Worm (Caenorhabditis elegans) whole organism, L4 larva: ENCODE data around the gene EGAP4.1.

Experiments used
- Y5F2A.4 ChIP-seq: fragments of 200-800 bp; sonication (Bioruptor generic); optimal IDR thresholded peaks from 2 replicates; lab custom pipeline; 2018; ENCODE audit warnings: mild to moderate bottlenecking, missing genetic modification characterization, missing compliant biosample characterization
- ceh-28 ChIP-seq: fragments of 150-350 bp; optimal IDR thresholded peaks from 2 replicates; lab custom pipeline; 2014; ENCODE audit warnings: missing biosample characterization, missing genetic modification reagents, missing genetic modification characterization
- dmd-6 ChIP-seq: fragments of 200-800 bp; sonication (Bioruptor generic); IDR thresholded peaks from 2 replicates; pipeline ENCODE4 v1.3.6; 2022; ENCODE audit warnings: missing genetic modification reagents, missing genetic modification characterization, missing compliant biosample characterization
- dmd-8 ChIP-seq: fragments of 200-800 bp; sonication (Bioruptor generic); IDR thresholded peaks from 2 replicates; pipeline ENCODE4 v1.3.6; 2022; ENCODE audit warnings: missing genetic modification characterization, missing compliant biosample characterization
- fos-1 ChIP-seq: fragments of 150-350 bp; optimal IDR thresholded peaks from 2 replicates; lab custom pipeline; 2014; ENCODE audit warnings: missing biosample characterization, missing genetic modification characterization
- nhr-25 ChIP-seq: sonication (generic microtip); optimal IDR thresholded peaks from 2 replicates; lab custom pipeline; 2017; ENCODE audit warnings: missing genetic modification characterization, mild to moderate bottlenecking, missing compliant biosample characterization, antibody characterized with exemption, moderate library complexity, borderline replicate concordance; ENCODE audit not compliant: insufficient read depth
- pqm-1 ChIP-seq: sonication (generic microtip); optimal IDR thresholded peaks from 2 replicates; lab custom pipeline; 2017; ENCODE audit warnings: missing biosample characterization, missing genetic modification characterization
- snpc-4 ChIP-seq: fragments of 150-350 bp; optimal IDR thresholded peaks from 2 replicates; lab custom pipeline; 2014; ENCODE audit warnings: missing biosample characterization, missing genetic modification characterization
- ztf-11 ChIP-seq: fragments of 150-350 bp; optimal IDR thresholded peaks from 2 replicates; lab custom pipeline; 2014; ENCODE audit warnings: missing biosample characterization, missing genetic modification characterization

DNA sequence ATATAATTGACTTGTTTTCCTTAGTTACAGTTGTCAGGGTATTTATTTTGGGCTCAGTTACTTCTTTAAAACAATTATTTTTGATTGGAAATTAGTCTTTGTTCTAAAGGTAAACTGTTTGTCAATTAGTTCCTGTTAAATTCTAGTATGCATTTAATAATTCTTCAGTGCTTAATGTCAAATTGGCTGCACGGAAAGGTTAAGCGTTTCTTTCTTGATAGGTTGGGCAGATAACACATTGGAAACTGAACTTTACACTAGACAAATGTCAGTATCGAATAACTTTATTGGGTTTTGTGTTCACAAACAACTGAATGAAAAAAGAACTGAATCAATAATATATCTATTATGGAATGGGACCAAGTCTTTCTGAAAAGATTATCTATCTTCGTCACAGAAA lies 12.4 kb downstream of the EGAP4.1 start:
- TF ChIP-seq fos-1 (no peak), dmd-6 (GFP tag; lab: Robert Waterston, UW) (peak; percentile 42), ceh-28 (tag; lab: Kevin White, UChicago) (no peak), snpc-4 (no peak), Y5F2A.4 (GFP tag; lab: Kevin White, UChicago) (no peak), nhr-25 (tag; lab: Kevin White, UChicago) (no peak), ztf-11 (no peak), pqm-1 (tag; lab: Kevin White, UChicago) (no peak), dmd-8 (GFP tag; lab: Robert Waterston, UW) (no peak)
